Worm (Caenorhabditis elegans): ENCODE measurements around the gene Y32F6B.1.

Gene Y32F6B.1

DNA sequence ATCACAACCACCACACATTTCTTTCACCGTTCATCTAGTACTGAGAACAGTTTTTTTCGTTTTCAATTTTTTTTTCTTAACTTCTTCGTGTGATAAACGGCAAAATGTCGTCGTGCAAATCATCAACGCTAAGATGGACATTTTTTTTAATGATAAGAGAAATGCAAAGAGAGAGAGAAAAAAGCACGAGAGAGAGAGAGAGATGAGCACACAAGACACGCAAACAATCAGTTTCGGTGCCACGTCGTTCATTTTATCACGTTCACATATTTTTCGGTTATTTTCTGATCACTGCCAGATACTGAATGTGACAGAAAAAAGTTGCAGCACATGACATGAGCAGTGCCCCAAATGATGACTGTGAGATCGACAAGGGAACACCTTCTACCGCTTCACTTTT lies 16.4 kb downstream of the Y32F6B.1 start, which contains the start of gene egl-9 (continued):
- peak; percentile 31; the same call in 1 of the 2 replicates for TF ChIP-seq tra-1 (GFP tag; IDR thresholded peaks at IDR 0.05)
- no peak for TF ChIP-seq sdz-12 (GFP tag; optimal IDR thresholded peaks at IDR 0.05)
- TF ChIP-seq Y48G9A.11 (GFP tag; IDR thresholded peaks at IDR 0.05): no peak
- TF ChIP-seq nhr-77 (tag; optimal IDR thresholded peaks at IDR 0.05): peak; percentile 82
- TF ChIP-seq daf-19 (GFP tag; conservative IDR thresholded peaks at IDR 0.05): no peak
- TF ChIP-seq zfp-3 (GFP tag; conservative IDR thresholded peaks at IDR 0.05): peak; percentile 56
- TF ChIP-seq nhr-6 (tag; optimal IDR thresholded peaks at IDR 0.05): no peak
- TF ChIP-seq madf-9 (GFP tag; conservative IDR thresholded peaks at IDR 0.05): no peak
- no peak; the same call in 1 of the 2 replicates for TF ChIP-seq pha-4 (GFP tag; IDR thresholded peaks at IDR 0.05)
- no peak for TF ChIP-seq pha-4 (tag; optimal IDR thresholded peaks at IDR 0.05)
- no peak for TF ChIP-seq arid-1 (GFP tag; conservative IDR thresholded peaks at IDR 0.05)
- no peak for TF ChIP-seq nhr-10 (tag; optimal IDR thresholded peaks at IDR 0.05)
- no peak for TF ChIP-seq nhr-111 (GFP tag; optimal IDR thresholded peaks at IDR 0.05)
- no peak for TF ChIP-seq skn-1 (tag; optimal IDR thresholded peaks at IDR 0.05)
- no peak; the same call in 1 of the 2 replicates for TF ChIP-seq ctbp-1 (GFP tag; IDR thresholded peaks at IDR 0.05)
- TF ChIP-seq daf-16 (GFP tag; optimal IDR thresholded peaks at IDR 0.05): no peak
- TF ChIP-seq daf-16 (tag; optimal IDR thresholded peaks at IDR 0.05): peak; percentile 65
- no peak for TF ChIP-seq jun-1 (tag; optimal IDR thresholded peaks at IDR 0.05)
- peak; percentile 19 for TF ChIP-seq pqm-1 (tag; optimal IDR thresholded peaks at IDR 0.05)
- 0 out of 2 replicates have a peak, but pooled peaks have one; percentile 15 for TF ChIP-seq lin-1 (GFP tag; IDR thresholded peaks at IDR 0.05)
- no peak for TF ChIP-seq ceh-44 (GFP tag; IDR thresholded peaks at IDR 0.05)
- TF ChIP-seq zag-1 (tag; optimal IDR thresholded peaks at IDR 0.05): no peak
- no peak for TF ChIP-seq vab-7 (GFP tag; IDR thresholded peaks at IDR 0.05)
- no peak for TF ChIP-seq spr-1 (tag; optimal IDR thresholded peaks at IDR 0.05)
- TF ChIP-seq lsy-2 (tag; optimal IDR thresholded peaks at IDR 0.05): peak in 1 of 2 experiments; percentile 57
- TF ChIP-seq unc-62 (GFP tag; optimal IDR thresholded peaks at IDR 0.05 in 1 of 2): peak in 1 of 2 experiments; percentile 24
- no peak for TF ChIP-seq unc-62 (tag; optimal IDR thresholded peaks at IDR 0.05)
- no peak for TF ChIP-seq F49E8.2 (tag; optimal IDR thresholded peaks at IDR 0.05; ENCODE audit: borderline replicate concordance)
- peak; percentile 2 for TF ChIP-seq mxl-3 (GFP tag; optimal IDR thresholded peaks at IDR 0.05)
- no peak for TF ChIP-seq gei-8 (GFP tag; optimal IDR thresholded peaks at IDR 0.05)

- TF ChIP-seq aha-1 (tag) (peak; percentile 13), egl-27 (tag; optimal IDR thresholded peaks at IDR 0.05) (no peak), Y48G9A.11 (GFP tag; IDR thresholded peaks at IDR 0.05) (no peak), unc-62 (GFP tag; optimal IDR thresholded peaks at IDR 0.05 in 1 of 2) (peak in 1 of 2 experiments; percentile 90), unc-62 (tag; optimal IDR thresholded peaks at IDR 0.05) (no peak)
Measured at ce11 chrV:10467659-10468058, 16.9 kb downstream of the Y32F6B.1 start.

DNA sequence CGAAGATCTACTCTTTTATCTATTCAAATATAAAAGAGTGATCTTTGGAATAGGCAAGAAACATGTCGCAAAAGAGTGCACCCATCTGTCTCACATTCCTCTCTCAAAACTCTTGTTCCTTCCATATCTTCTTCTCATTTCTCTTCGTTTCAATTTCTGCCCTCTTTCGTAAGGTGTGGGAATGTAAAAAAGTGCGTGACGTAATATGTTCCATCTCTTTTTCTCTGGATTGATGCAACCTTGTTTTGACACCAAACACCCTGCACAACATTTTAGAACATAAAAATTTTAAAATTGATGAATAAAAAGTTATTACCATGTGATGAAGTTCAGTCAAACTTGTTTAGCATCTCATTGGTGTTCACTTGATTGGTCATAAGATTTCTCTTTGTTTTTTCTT lies 17.4 kb downstream of the Y32F6B.1 start:
- peak; percentile 71 for TF ChIP-seq hlh-30 (tag; optimal IDR thresholded peaks at IDR 0.05; ENCODE audit: insufficient read depth)
- TF ChIP-seq hmg-1.1 (GFP tag; IDR thresholded peaks at IDR 0.05): no peak
- no peak for TF ChIP-seq lin-29 (GFP tag; IDR thresholded peaks at IDR 0.05)
- no peak for TF ChIP-seq spr-3 (GFP tag; optimal IDR thresholded peaks at IDR 0.05)
- TF ChIP-seq mes-2 (tag; optimal IDR thresholded peaks at IDR 0.05; ENCODE audit: poor library complexity, severe bottlenecking): peak; percentile 2
- no peak for TF ChIP-seq dve-1 (tag; optimal IDR thresholded peaks at IDR 0.05; ENCODE audit: insufficient read depth)
- no peak for TF ChIP-seq ceh-62 (tag; optimal IDR thresholded peaks at IDR 0.05)
- TF ChIP-seq daf-16 (GFP tag; optimal IDR thresholded peaks at IDR 0.05): no peak
- TF ChIP-seq daf-16 (tag; optimal IDR thresholded peaks at IDR 0.05): peak; percentile 15
- TF ChIP-seq aly-2 (tag; optimal IDR thresholded peaks at IDR 0.05): no peak
- TF ChIP-seq tag-97 (GFP tag; IDR thresholded peaks at IDR 0.05): no peak
- TF ChIP-seq lin-39 (tag; optimal IDR thresholded peaks at IDR 0.05): no peak
- TF ChIP-seq unc-130 (GFP tag; optimal IDR thresholded peaks at IDR 0.05): no peak
- TF ChIP-seq Y48G9A.11 (GFP tag; IDR thresholded peaks at IDR 0.05): no peak
- no peak for TF ChIP-seq F44E2.7 (GFP tag; IDR thresholded peaks at IDR 0.05)
- no peak for TF ChIP-seq D1046.2 (GFP tag; IDR thresholded peaks at IDR 0.05)
- TF ChIP-seq ama-1 (optimal IDR thresholded peaks at IDR 0.05): peak; percentile 58
- no peak for TF ChIP-seq sdz-12 (GFP tag; optimal IDR thresholded peaks at IDR 0.05)
- no peak for TF ChIP-seq mxl-3 (GFP tag; optimal IDR thresholded peaks at IDR 0.05)
- no peak for TF ChIP-seq daf-19 (GFP tag; conservative IDR thresholded peaks at IDR 0.05)
- no peak for TF ChIP-seq spr-1 (tag; optimal IDR thresholded peaks at IDR 0.05)
- no peak for TF ChIP-seq nhr-25 (tag; optimal IDR thresholded peaks at IDR 0.05; ENCODE audit: borderline replicate concordance, insufficient read depth)
- no peak for TF ChIP-seq daf-8 (GFP tag; IDR thresholded peaks at IDR 0.05)

All from whole organism, L4 larva.